Worm (Caenorhabditis elegans): ENCODE measurements around the gene ncs-7.

- TF ChIP-seq klf-2 (GFP tag; conservative IDR thresholded peaks at IDR 0.05) (no peak), flt-1 (GFP tag; IDR thresholded peaks at IDR 0.05) (no peak), ref-1 (GFP tag; conservative IDR thresholded peaks at IDR 0.05) (no peak), ztf-23 (GFP tag; IDR thresholded peaks at IDR 0.05) (no peak), cog-1 (tag; optimal IDR thresholded peaks at IDR 0.05) (no peak), tab-1 (GFP tag; IDR thresholded peaks at IDR 0.05) (no peak)
Measured at ce11 chrX:17643812-17644211, 29.5 kb downstream of the ncs-7 start.

All from whole organism, midembryonic.